Fruit fly (Drosophila melanogaster): ENCODE measurements around the gene CG43134.

dm6 chrX:4247013-4247412 lies at the start of gene CG43134:
- no peak for TF ChIP-seq CG3919 (GFP tag; optimal IDR thresholded peaks at IDR 0.05)
- TF ChIP-seq CG31627 (GFP tag; optimal IDR thresholded peaks at IDR 0.05): no peak
- TF ChIP-seq fd59A (GFP tag; optimal IDR thresholded peaks at IDR 0.05): no peak
- TF ChIP-seq Hr38 (GFP tag; optimal IDR thresholded peaks at IDR 0.05): no peak
- TF ChIP-seq eg (GFP tag; IDR thresholded peaks at IDR 0.05): no peak
- no peak for TF ChIP-seq CG16779 (tag; optimal IDR thresholded peaks at IDR 0.05)
- TF ChIP-seq esn (GFP tag; optimal IDR thresholded peaks at IDR 0.05): no peak
- TF ChIP-seq CG15336 (GFP tag; IDR thresholded peaks at IDR 0.05): no peak
- TF ChIP-seq Blimp-1 (GFP tag; optimal IDR thresholded peaks at IDR 0.05): no peak
- TF ChIP-seq CG11762 (GFP tag; optimal IDR thresholded peaks at IDR 0.05; ENCODE audit: insufficient read depth): no peak
